Fruit fly (Drosophila melanogaster): ENCODE results near the gene CG15239.

Gene CG15239

dm6 chrX:3862319-3862919 lies 21.5 kb upstream of the CG15239 start (continued):
- TF ChIP-seq CG17186 (GFP tag; optimal IDR thresholded peaks at IDR 0.05) (peak; percentile 98), Optix (GFP tag; IDR thresholded peaks at IDR 0.05) (no peak), BEAF-32 (GFP tag; optimal IDR thresholded peaks at IDR 0.05) (peak; percentile 17), CG6254 (GFP tag; optimal IDR thresholded peaks at IDR 0.05) (no peak), H15 (GFP tag; IDR thresholded peaks at IDR 0.05) (no peak), Sox100B (GFP tag; optimal IDR thresholded peaks at IDR 0.05) (no peak), Dp (GFP tag; optimal IDR thresholded peaks at IDR 0.05) (peak; percentile 10), Eip74EF (GFP tag; optimal IDR thresholded peaks at IDR 0.05) (no peak), CG12659 (GFP tag; optimal IDR thresholded peaks at IDR 0.05) (peak; percentile 47), CG10959 (GFP tag; IDR thresholded peaks at IDR 0.05) (no peak), Hmr (GFP tag; optimal IDR thresholded peaks at IDR 0.05) (peak; percentile 39), nmo (GFP tag; optimal IDR thresholded peaks at IDR 0.05) (peak; percentile 8), Pdp1 (GFP tag; optimal IDR thresholded peaks at IDR 0.05) (peak in 1 of 2 experiments; percentile 30), shn (GFP tag; optimal IDR thresholded peaks at IDR 0.05) (no peak), CG8089 (GFP tag; optimal IDR thresholded peaks at IDR 0.05) (no peak), CG14965 (GFP tag; optimal IDR thresholded peaks at IDR 0.05; ENCODE audit: borderline replicate concordance) (no peak), gfzf (GFP tag; optimal IDR thresholded peaks at IDR 0.05) (peak; percentile 47), CG17385 (GFP tag; optimal IDR thresholded peaks at IDR 0.05) (no peak), Dip3 (GFP tag; optimal IDR thresholded peaks at IDR 0.05) (peak; percentile 17), CG4707 (GFP tag; optimal IDR thresholded peaks at IDR 0.05) (no peak), Doc2 (GFP tag; IDR thresholded peaks at IDR 0.05) (no peak), luna (GFP tag; optimal IDR thresholded peaks at IDR 0.05) (no peak), CG4617 (GFP tag; optimal IDR thresholded peaks at IDR 0.05; ENCODE audit: borderline replicate concordance) (peak; percentile 57), pum (GFP tag; optimal IDR thresholded peaks at IDR 0.05) (no peak), Dip2 (GFP tag; IDR thresholded peaks at IDR 0.05) (no peak), CG10543 (GFP tag; optimal IDR thresholded peaks at IDR 0.05) (peak; percentile 35), CG14014 (GFP tag; IDR thresholded peaks at IDR 0.05) (no peak), H2.0 (GFP tag; IDR thresholded peaks at IDR 0.05) (no peak), lilli (GFP tag; optimal IDR thresholded peaks at IDR 0.05) (peak; percentile 37), CG17328 (GFP tag; IDR thresholded peaks at IDR 0.05) (no peak), Gsc (GFP tag; IDR thresholded peaks at IDR 0.05) (no peak), E2f2 (GFP tag; IDR thresholded peaks at IDR 0.05) (peak; percentile 25; the same call in 1 of the 2 replicates), dmrt99B (tag; optimal IDR thresholded peaks at IDR 0.05) (no peak), caup (GFP tag; optimal IDR thresholded peaks at IDR 0.05; ENCODE audit: severe bottlenecking) (no peak), ato (GFP tag; IDR thresholded peaks at IDR 0.05; ENCODE audit: partially characterized antibody) (no peak), stwl (tag; optimal IDR thresholded peaks at IDR 0.05) (peak; percentile 72), dm (GFP tag; optimal IDR thresholded peaks at IDR 0.05) (peak; percentile 48), CkIIα-i1 (GFP tag; IDR thresholded peaks at IDR 0.05) (no peak), org-1 (GFP tag; optimal IDR thresholded peaks at IDR 0.05) (no peak), slbo (GFP tag; IDR thresholded peaks at IDR 0.05) (peak; percentile 62), Gug (GFP tag; IDR thresholded peaks at IDR 0.05) (peak; percentile 48; the same call in 2 of the 4 replicates), ara (GFP tag; IDR thresholded peaks at IDR 0.05) (no peak), eyg (GFP tag; optimal IDR thresholded peaks at IDR 0.05) (no peak), knrl (GFP tag; IDR thresholded peaks at IDR 0.05; ENCODE audit: partially characterized antibody) (peak; percentile 40), Nf-YC (tag; optimal IDR thresholded peaks at IDR 0.05) (peak; percentile 29), fd96Cb (tag; optimal IDR thresholded peaks at IDR 0.05) (no peak), CG12299 (tag; optimal IDR thresholded peaks at IDR 0.05) (no peak), fru (optimal IDR thresholded peaks at IDR 0.05) (no peak), ems (GFP tag; optimal IDR thresholded peaks at IDR 0.05) (no peak), Side (GFP tag; optimal IDR thresholded peaks at IDR 0.05) (peak; percentile 28)
